Worm (Caenorhabditis elegans) whole organism, mixed stage, embryonic: ENCODE results near the gene ccdc-55.

Experiments
- nhr-237 ChIP-seq: fragments of 150-350 bp; optimal IDR thresholded peaks from 2 replicates; lab custom pipeline; 2014; ENCODE audit warnings: missing biosample characterization, missing genetic modification characterization
- nhr-76 ChIP-seq: sonication (generic microtip); optimal IDR thresholded peaks from 2 replicates; lab custom pipeline; 2017; ENCODE audit warnings: missing biosample characterization, missing genetic modification characterization
- sptf-1 ChIP-seq: sonication (generic microtip); optimal IDR thresholded peaks from 2 replicates; lab custom pipeline; 2017; ENCODE audit warnings: mild to moderate bottlenecking, missing genetic modification characterization, moderate library complexity, missing compliant biosample characterization

DNA sequence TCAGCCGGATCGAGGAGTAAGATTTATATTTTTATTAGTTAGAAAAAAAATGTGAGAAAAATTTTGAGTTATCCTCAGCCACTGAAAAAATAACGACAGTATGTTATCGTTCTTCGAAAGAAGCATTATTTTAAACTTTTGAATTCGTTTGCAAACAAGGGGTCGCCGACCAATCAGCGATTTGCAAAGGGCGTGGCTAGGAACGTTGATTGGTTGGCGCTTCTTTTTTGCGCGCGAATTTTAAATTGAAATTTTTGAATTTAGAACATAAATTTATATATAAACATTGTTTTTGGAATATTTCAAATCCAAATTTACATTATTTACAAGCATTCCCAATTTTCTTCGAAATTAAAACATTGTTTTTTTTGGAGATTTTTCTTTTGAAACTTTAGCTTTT lies 25.4 kb downstream of the ccdc-55 start:
- TF ChIP-seq nhr-237 (tag; lab: Kevin White, UChicago) (no peak), nhr-76 (tag; lab: Kevin White, UChicago) (no peak), sptf-1 (tag; lab: Kevin White, UChicago) (no peak)
